Fruit fly (Drosophila melanogaster): ENCODE measurements around the gene CG12448.
A peak's percentile ranks its signal among the peaks of the same experiment; 100 is the strongest.

dm6 chr2L:15903725-15904124 lies 37.5 kb upstream of the CG12448 start:
- TF ChIP-seq CG8478 (optimal IDR thresholded peaks at IDR 0.05) = no peak
- peak; percentile 81 to 86 for TF ChIP-seq CTCF (optimal IDR thresholded peaks at IDR 0.05)
